Fruit fly (Drosophila melanogaster) whole organism, prepupa: ENCODE data around the gene DAAM.

Experiments
- CG10631 ChIP-seq: fragments of 200-800 bp; sonication (Bioruptor generic); optimal IDR thresholded peaks from 2 replicates; lab custom pipeline; 2016; ENCODE audit warnings: missing biosample characterization, missing genetic modification characterization
- CG10669 ChIP-seq: fragments of 200-800 bp; sonication (Bioruptor generic); optimal IDR thresholded peaks from 3 replicates; lab custom pipeline; 2018; ENCODE audit warnings: missing biosample characterization, mild to moderate bottlenecking, missing genetic modification characterization, moderate library complexity
- CG11762 ChIP-seq: fragments of 200-800 bp; sonication (Bioruptor generic); optimal IDR thresholded peaks from 3 replicates; lab custom pipeline; 2016; ENCODE audit warnings: missing biosample characterization, missing genetic modification characterization; ENCODE audit not compliant: insufficient read depth
- CG11902 ChIP-seq: fragments of 200-800 bp; sonication (Bioruptor generic); optimal IDR thresholded peaks from 3 replicates; lab custom pipeline; 2016; ENCODE audit warnings: missing biosample characterization, missing genetic modification characterization
- CG15336 ChIP-seq: fragments of 200-800 bp; sonication (Bioruptor generic); IDR thresholded peaks from 2 replicates; pipeline ENCODE4 v1.3.6; 2022; ENCODE audit warnings: missing biosample characterization, missing genetic modification characterization
- CG3032 ChIP-seq: fragments of 200-800 bp; optimal IDR thresholded peaks from 2 replicates; lab custom pipeline; 2019; ENCODE audit warnings: missing biosample characterization, mild to moderate bottlenecking, missing genetic modification characterization, moderate library complexity
- CG31627 ChIP-seq: fragments of 200-800 bp; sonication (Bioruptor generic); optimal IDR thresholded peaks from 3 replicates; lab custom pipeline; 2016; ENCODE audit warnings: missing biosample characterization, missing genetic modification characterization
- CG34406 ChIP-seq: fragments of 200-800 bp; sonication (Bioruptor generic); optimal IDR thresholded peaks from 3 replicates; lab custom pipeline; 2016; ENCODE audit warnings: missing biosample characterization, missing genetic modification characterization
- CG3919 ChIP-seq: fragments of 200-800 bp; sonication (Bioruptor generic); optimal IDR thresholded peaks from 3 replicates; lab custom pipeline; 2016; ENCODE audit warnings: missing biosample characterization, missing genetic modification characterization
- CG4318 ChIP-seq: fragments of 200-800 bp; sonication (Bioruptor generic); optimal IDR thresholded peaks from 3 replicates; lab custom pipeline; 2017; ENCODE audit warnings: missing biosample characterization, mild to moderate bottlenecking, missing genetic modification characterization
- CG6163 ChIP-seq: fragments of 200-800 bp; sonication (Bioruptor generic); IDR thresholded peaks from 3 replicates; pipeline ENCODE4 v1.3.6; 2022; ENCODE audit warnings: missing biosample characterization, missing genetic modification characterization
- CG6276 ChIP-seq: fragments of 200-800 bp; sonication (Bioruptor generic); optimal IDR thresholded peaks from 2 replicates; lab custom pipeline; 2017; ENCODE audit warnings: missing biosample characterization, mild to moderate bottlenecking, missing genetic modification characterization
- CG6792 ChIP-seq: fragments of 200-800 bp; sonication (Bioruptor generic); optimal IDR thresholded peaks from 3 replicates; lab custom pipeline; 2016; ENCODE audit warnings: missing biosample characterization, missing genetic modification characterization
- CG6808 ChIP-seq: fragments of 200-800 bp; sonication (Bioruptor generic); optimal IDR thresholded peaks from 3 replicates; lab custom pipeline; 2017; ENCODE audit warnings: missing biosample characterization, missing genetic modification characterization, mild to moderate bottlenecking, moderate library complexity, missing genetic modification reagents
- CG6854 ChIP-seq: fragments of 200-800 bp; sonication (Bioruptor generic); optimal IDR thresholded peaks from 2 replicates; lab custom pipeline; 2017; ENCODE audit warnings: missing biosample characterization, mild to moderate bottlenecking, missing genetic modification characterization
- CG8119 ChIP-seq: fragments of 200-800 bp; sonication (Bioruptor generic); IDR thresholded peaks from 3 replicates; pipeline ENCODE4 v1.3.6; 2022; ENCODE audit warnings: missing biosample characterization, missing genetic modification characterization
- CG8319 ChIP-seq: fragments of 200-800 bp; sonication (Bioruptor generic); optimal IDR thresholded peaks from 3 replicates; lab custom pipeline; 2016; ENCODE audit warnings: missing biosample characterization, missing genetic modification characterization
- CG8632 ChIP-seq: fragments of 200-800 bp; sonication (Bioruptor generic); optimal IDR thresholded peaks from 3 replicates; lab custom pipeline; 2016; ENCODE audit warnings: missing biosample characterization, missing genetic modification characterization
- CG9139 ChIP-seq: fragments of 200-800 bp; sonication (Bioruptor generic); optimal IDR thresholded peaks from 3 replicates; lab custom pipeline; 2017; ENCODE audit warnings: missing biosample characterization, mild to moderate bottlenecking, missing genetic modification characterization
- Eip75B ChIP-seq: fragments of 200-800 bp; sonication (Bioruptor generic); optimal IDR thresholded peaks from 3 replicates; lab custom pipeline; 2016; ENCODE audit warnings: missing biosample characterization, missing genetic modification characterization
- Eip78C ChIP-seq: fragments of 200-800 bp; sonication (Bioruptor generic); peaks from one replicate; lab custom pipeline; 2016; ENCODE audit warnings: missing biosample characterization, missing genetic modification characterization
- Eip93F ChIP-seq: fragments of 200-800 bp; sonication (Bioruptor generic); optimal IDR thresholded peaks from 2 replicates; lab custom pipeline; 2016; ENCODE audit warnings: missing biosample characterization, mild to moderate bottlenecking, missing genetic modification characterization
- Ets21C ChIP-seq: fragments of 200-800 bp; sonication (Bioruptor generic); optimal IDR thresholded peaks from 3 replicates; lab custom pipeline; 2016; ENCODE audit warnings: missing biosample characterization, missing genetic modification characterization
- Ets96B ChIP-seq: fragments of 200-800 bp; optimal IDR thresholded peaks from 2 replicates; lab custom pipeline; 2019; ENCODE audit warnings: missing biosample characterization, mild to moderate bottlenecking, missing genetic modification characterization, moderate library complexity
- Gug ChIP-seq: fragments of 200-800 bp; sonication (Bioruptor generic); IDR thresholded peaks from 2 replicates; pipeline ENCODE4 v1.3.6; 2022; ENCODE audit warnings: missing biosample characterization, missing genetic modification characterization
- Hr38 ChIP-seq: sonication (Bioruptor generic); optimal IDR thresholded peaks from 2 replicates; lab custom pipeline; 2016; ENCODE audit warnings: missing biosample characterization, missing genetic modification characterization
- Hr39 ChIP-seq: fragments of 200-800 bp; sonication (Bioruptor generic); optimal IDR thresholded peaks from 2 replicates; lab custom pipeline; 2016; ENCODE audit warnings: missing biosample characterization, missing genetic modification characterization
- Lpt ChIP-seq: fragments of 200-800 bp; sonication (Bioruptor generic); optimal IDR thresholded peaks from 3 replicates; lab custom pipeline; 2016; ENCODE audit warnings: missing biosample characterization, missing genetic modification characterization
- Met ChIP-seq: fragments of 200-800 bp; sonication (Bioruptor generic); optimal IDR thresholded peaks from 3 replicates; lab custom pipeline; 2016; ENCODE audit warnings: missing biosample characterization, missing genetic modification characterization
- OdsH ChIP-seq: fragments of 200-800 bp; sonication (Bioruptor generic); optimal IDR thresholded peaks from 3 replicates; lab custom pipeline; 2016; ENCODE audit warnings: missing biosample characterization, missing genetic modification characterization
- Smox ChIP-seq: fragments of 200-800 bp; sonication (Bioruptor generic); optimal IDR thresholded peaks from 3 replicates; lab custom pipeline; 2016; ENCODE audit warnings: missing biosample characterization, missing genetic modification characterization
- Sox102F ChIP-seq: fragments of 200-800 bp; sonication (Bioruptor generic); optimal IDR thresholded peaks from 2 replicates; lab custom pipeline; 2016; ENCODE audit warnings: missing biosample characterization, mild to moderate bottlenecking, missing genetic modification characterization
- Sox15 ChIP-seq: fragments of 200-800 bp; sonication (Bioruptor generic); optimal IDR thresholded peaks from 3 replicates; lab custom pipeline; 2016; ENCODE audit warnings: missing biosample characterization, missing genetic modification characterization
- acj6 ChIP-seq: fragments of 200-800 bp; sonication (Bioruptor generic); optimal IDR thresholded peaks from 3 replicates; lab custom pipeline; 2016; ENCODE audit warnings: missing biosample characterization, missing genetic modification characterization
- cyc ChIP-seq: fragments of 200-800 bp; sonication (Bioruptor generic); optimal IDR thresholded peaks from 3 replicates; lab custom pipeline; 2016; ENCODE audit warnings: missing biosample characterization, missing genetic modification characterization
- dac ChIP-seq: fragments of 200-800 bp; sonication (Bioruptor generic); optimal IDR thresholded peaks from 2 replicates; lab custom pipeline; 2017; ENCODE audit warnings: missing biosample characterization, mild to moderate bottlenecking, missing genetic modification characterization
- dsx ChIP-seq: fragments of 200-800 bp; optimal IDR thresholded peaks from 3 replicates; lab custom pipeline; 2019; ENCODE audit warnings: missing biosample characterization, mild to moderate bottlenecking, missing genetic modification characterization, moderate library complexity; ENCODE audit not compliant: poor library complexity, severe bottlenecking
- eg ChIP-seq: fragments of 200-800 bp; sonication (Bioruptor generic); IDR thresholded peaks from 3 replicates; pipeline ENCODE4 v1.3.6; 2022; ENCODE audit warnings: missing biosample characterization, missing genetic modification characterization
- esn ChIP-seq: fragments of 200-800 bp; sonication (Bioruptor generic); optimal IDR thresholded peaks from 2 replicates; lab custom pipeline; 2016; ENCODE audit warnings: missing biosample characterization, mild to moderate bottlenecking, missing genetic modification characterization, moderate library complexity
- fd59A ChIP-seq: fragments of 200-800 bp; sonication (Bioruptor generic); optimal IDR thresholded peaks from 2 replicates; lab custom pipeline; 2017; ENCODE audit warnings: missing biosample characterization, mild to moderate bottlenecking, missing genetic modification characterization, missing genetic modification reagents
- fd85E ChIP-seq: fragments of 200-800 bp; sonication (Bioruptor generic); optimal IDR thresholded peaks from 3 replicates; lab custom pipeline; 2016; ENCODE audit warnings: missing biosample characterization, missing genetic modification characterization
- fkh ChIP-seq: fragments of 200-800 bp; sonication (Bioruptor generic); optimal IDR thresholded peaks from 3 replicates; lab custom pipeline; 2017; ENCODE audit warnings: missing biosample characterization, mild to moderate bottlenecking, missing genetic modification characterization, moderate library complexity
- net ChIP-seq: fragments of 200-800 bp; sonication (Bioruptor generic); optimal IDR thresholded peaks from 3 replicates; lab custom pipeline; 2016; ENCODE audit warnings: missing biosample characterization, missing genetic modification characterization
- pdm3 ChIP-seq: fragments of 200-800 bp; sonication (Bioruptor generic); optimal IDR thresholded peaks from 3 replicates; lab custom pipeline; 2016; ENCODE audit warnings: missing biosample characterization, missing genetic modification characterization
- salr ChIP-seq, 2 experiments: fragments of 200-800 bp; sonication (Bioruptor generic); optimal IDR thresholded peaks; 3 replicates each; lab custom pipeline; 2016 to 2018; ENCODE audit warnings: missing biosample characterization in 2 of 2, missing genetic modification characterization in 2 of 2, mild to moderate bottlenecking in 1 of 2
- ss ChIP-seq, 2 experiments: fragments of 200-800 bp; sonication (Bioruptor generic); optimal IDR thresholded peaks; 2 replicates in 1 of 2; 3 replicates in 1 of 2; lab custom pipeline; 2017 to 2018; ENCODE audit warnings: mild to moderate bottlenecking in 2 of 2, missing biosample characterization in 2 of 2, missing genetic modification characterization in 2 of 2, moderate library complexity in 1 of 2
- svp ChIP-seq: fragments of 200-800 bp; sonication (Bioruptor generic); peaks from one replicate; lab custom pipeline; 2016; ENCODE audit warnings: missing biosample characterization, missing genetic modification characterization

Gene DAAM

dm6 chrX:1322214-1322613 lies at the start of gene DAAM:
Gene DAAM, minus strand, starts transcription at chrX:1322362.
- TF ChIP-seq Smox (GFP tag; lab: Kevin White, UChicago) (peak; percentile 7), CG3919 (GFP tag; lab: Kevin White, UChicago) (peak; percentile 3), salr (GFP tag; optimal IDR thresholded peaks at IDR 0.05; lab: Kevin White, UChicago) (peak in 1 of 2 experiments; percentile 18), CG31627 (GFP tag; lab: Kevin White, UChicago) (peak; percentile 23), Hr39 (GFP tag; lab: Kevin White, UChicago) (peak; percentile 23), CG10631 (no peak), eg (GFP tag; lab: Robert Waterston, UW) (peak; percentile 42; the same call in 1 of the 3 replicates), ss (GFP tag; optimal IDR thresholded peaks at IDR 0.05; lab: Kevin White, UChicago) (no peak), CG6854 (GFP tag; lab: Kevin White, UChicago) (peak; percentile 1), CG6163 (0 out of 3 replicates have a peak, but pooled peaks have one; percentile 36), Gug (GFP tag; lab: Robert Waterston, UW) (0 out of 2 replicates have a peak, but pooled peaks have one; percentile 10), Sox102F (no peak), CG6808 (GFP tag; lab: Kevin White, UChicago) (peak; percentile 9), Eip78C (GFP tag; lab: Kevin White, UChicago) (peak; percentile 64)

DNA sequence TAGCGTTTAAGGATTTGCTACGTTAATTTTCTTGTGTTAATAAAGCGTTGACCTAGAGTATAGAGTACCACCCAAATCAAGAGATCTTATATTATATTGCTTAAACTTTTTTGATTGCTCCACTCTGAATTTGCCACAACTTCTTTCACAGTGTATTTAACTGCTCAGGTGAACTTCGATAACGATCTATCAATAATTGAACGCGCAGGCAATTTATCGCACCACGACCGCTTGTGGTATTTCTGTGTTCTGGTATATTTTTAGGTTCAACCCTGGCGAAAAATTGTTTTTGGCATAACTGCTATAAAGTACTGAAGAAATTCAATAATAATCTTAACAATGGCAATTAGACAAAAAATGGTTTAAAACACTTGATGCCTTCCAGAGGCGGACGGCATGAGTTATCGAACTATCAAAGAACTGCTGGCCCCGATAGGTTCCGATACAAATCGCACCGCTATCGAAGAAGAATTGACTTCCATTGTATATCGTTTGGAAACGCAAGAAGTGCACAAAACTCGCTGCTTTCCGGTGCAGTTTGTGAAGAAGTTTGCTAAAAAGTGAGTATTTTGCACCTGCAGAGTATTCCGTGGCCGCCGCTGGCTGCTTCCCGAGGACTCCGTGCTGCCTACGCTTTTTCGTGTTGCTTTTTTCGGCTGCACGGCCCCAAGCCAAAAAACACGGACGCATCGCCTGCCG lies 48.1 kb upstream of the DAAM start, which contains the start of gene ssx:
Gene ssx, plus strand, starts transcription at position 477 of the 699 bp plus-strand sequence.
- no peak for TF ChIP-seq CG9139
- no peak for TF ChIP-seq dsx (GFP tag; lab: Kevin White, UChicago)
- peak; percentile 45 for TF ChIP-seq CG11762
- TF ChIP-seq CG8632 (GFP tag; lab: Kevin White, UChicago): peak; percentile 41
- TF ChIP-seq cyc (GFP tag; lab: Kevin White, UChicago): peak; percentile 51
- peak; percentile 71 for TF ChIP-seq CG15336 (GFP tag; lab: Robert Waterston, UW)
- peak; percentile 62 for TF ChIP-seq CG6163
- TF ChIP-seq Eip75B: no peak
- TF ChIP-seq Smox (GFP tag; lab: Kevin White, UChicago): no peak
- peak; percentile 9 for TF ChIP-seq dac (GFP tag; lab: Kevin White, UChicago)
- no peak for TF ChIP-seq OdsH
- no peak for TF ChIP-seq Sox102F
- no peak for TF ChIP-seq CG11902 (GFP tag; lab: Kevin White, UChicago)
- peak; percentile 31 for TF ChIP-seq CG8319 (GFP tag; lab: Kevin White, UChicago)
- peak; percentile 17 for TF ChIP-seq CG3032
- no peak for TF ChIP-seq fkh (GFP tag; lab: Kevin White, UChicago)
- TF ChIP-seq ss (GFP tag; optimal IDR thresholded peaks at IDR 0.05; lab: Kevin White, UChicago): no peak
- no peak for TF ChIP-seq Lpt (GFP tag; lab: Kevin White, UChicago)
- no peak for TF ChIP-seq Met (GFP tag; lab: Kevin White, UChicago)
- peak; percentile 67 for TF ChIP-seq CG31627 (GFP tag; lab: Kevin White, UChicago)
- peak; percentile 62 for TF ChIP-seq CG6792 (GFP tag; lab: Kevin White, UChicago)
- TF ChIP-seq fd85E (GFP tag; lab: Kevin White, UChicago): no peak
- peak; percentile 82 for TF ChIP-seq svp
- TF ChIP-seq CG6276 (GFP tag; lab: Kevin White, UChicago): no peak
- TF ChIP-seq Sox15 (GFP tag; lab: Kevin White, UChicago): peak; percentile 18
- TF ChIP-seq acj6: no peak
- TF ChIP-seq eg (GFP tag; lab: Robert Waterston, UW): peak; percentile 65; the same call in 2 of the 3 replicates
- no peak for TF ChIP-seq CG10669 (GFP tag; lab: Kevin White, UChicago)
- TF ChIP-seq fd59A (GFP tag; lab: Kevin White, UChicago): no peak
- TF ChIP-seq CG34406 (GFP tag; lab: Kevin White, UChicago): no peak
- TF ChIP-seq Hr38 (GFP tag; lab: Kevin White, UChicago): no peak
- peak; percentile 82 for TF ChIP-seq Eip78C (GFP tag; lab: Kevin White, UChicago)
- peak; percentile 69 for TF ChIP-seq esn (GFP tag; lab: Kevin White, UChicago)
- no peak for TF ChIP-seq pdm3
- no peak for TF ChIP-seq salr (GFP tag; optimal IDR thresholded peaks at IDR 0.05; lab: Kevin White, UChicago)
- peak; percentile 28 for TF ChIP-seq Ets96B (tag; lab: Kevin White, UChicago)
- TF ChIP-seq CG6854 (GFP tag; lab: Kevin White, UChicago): no peak
- TF ChIP-seq Ets21C (GFP tag; lab: Kevin White, UChicago): no peak
- no peak for TF ChIP-seq Hr39 (GFP tag; lab: Kevin White, UChicago)
- TF ChIP-seq Eip93F (GFP tag; lab: Kevin White, UChicago): no peak
- TF ChIP-seq CG4318: no peak
- no peak for TF ChIP-seq net
- peak; percentile 45; the same call in 1 of the 3 replicates for TF ChIP-seq CG8119 (GFP tag; lab: Robert Waterston, UW)
